Fruit fly (Drosophila melanogaster) whole organism, embryonic: Measurements from ENCODE around the gene waw.
A peak's percentile ranks its signal among the peaks of the same experiment; 100 is the strongest.

Source experiments
- CG10147 ChIP-seq: fragments of 200-800 bp; sonication (Bioruptor generic); optimal IDR thresholded peaks from 2 replicates; lab custom pipeline; 2019; ENCODE audit warnings: missing biosample characterization, mild to moderate bottlenecking, missing genetic modification characterization, moderate library complexity
- CG10543 ChIP-seq: fragments of 200-800 bp; sonication (Bioruptor generic); optimal IDR thresholded peaks from 3 replicates; lab custom pipeline; 2017; ENCODE audit warnings: missing biosample characterization, mild to moderate bottlenecking, missing genetic modification characterization, moderate library complexity
- CG10654 ChIP-seq: fragments of 200-800 bp; sonication (Bioruptor generic); optimal IDR thresholded peaks from 2 replicates; lab custom pipeline; 2016; ENCODE audit warnings: missing biosample characterization, missing genetic modification characterization
- CG12155 ChIP-seq: fragments of 200-800 bp; sonication (Bioruptor generic); optimal IDR thresholded peaks from 3 replicates; lab custom pipeline; 2016; ENCODE audit warnings: missing biosample characterization, missing genetic modification characterization
- CG13296 ChIP-seq: fragments of 200-800 bp; sonication (Bioruptor generic); optimal IDR thresholded peaks from 3 replicates; lab custom pipeline; 2018; ENCODE audit warnings: missing biosample characterization, mild to moderate bottlenecking, missing genetic modification characterization
- CG17361 ChIP-seq: fragments of 200-800 bp; sonication (Bioruptor generic); IDR thresholded peaks from 3 replicates; pipeline ENCODE4 v1.3.6; 2022; ENCODE audit warnings: missing biosample characterization, missing genetic modification characterization
- CG17568 ChIP-seq: fragments of 200-800 bp; sonication (Bioruptor generic); optimal IDR thresholded peaks from 2 replicates; lab custom pipeline; 2018; ENCODE audit warnings: missing biosample characterization, mild to moderate bottlenecking, missing genetic modification characterization, moderate library complexity
- CG2129 ChIP-seq: fragments of 200-800 bp; sonication (Bioruptor generic); IDR thresholded peaks from 2 replicates; pipeline ENCODE4 v1.3.6; 2022; ENCODE audit warnings: missing biosample characterization, missing genetic modification characterization; ENCODE audit not compliant: partially characterized antibody
- CG2202 ChIP-seq: fragments of 200-800 bp; sonication (Bioruptor generic); optimal IDR thresholded peaks from 2 replicates; lab custom pipeline; 2018; ENCODE audit warnings: missing biosample characterization, mild to moderate bottlenecking, missing genetic modification characterization
- CG32532 ChIP-seq: fragments of 200-800 bp; sonication (Bioruptor generic); IDR thresholded peaks from 2 replicates; pipeline ENCODE4 v1.3.6; 2022; ENCODE audit warnings: missing biosample characterization, missing genetic modification characterization
- CG3407 ChIP-seq: fragments of 200-800 bp; sonication (Bioruptor generic); optimal IDR thresholded peaks from 2 replicates; lab custom pipeline; 2018; ENCODE audit warnings: missing biosample characterization, mild to moderate bottlenecking, missing genetic modification characterization
- CG34376 ChIP-seq: fragments of 200-800 bp; sonication (Bioruptor generic); optimal IDR thresholded peaks from 2 replicates; lab custom pipeline; 2018; ENCODE audit warnings: missing biosample characterization, mild to moderate bottlenecking, missing genetic modification characterization
- CG4707 ChIP-seq: fragments of 200-800 bp; sonication (Bioruptor generic); optimal IDR thresholded peaks from 2 replicates; lab custom pipeline; 2018; ENCODE audit warnings: missing biosample characterization, mild to moderate bottlenecking, missing genetic modification characterization, moderate library complexity
- CG4854 ChIP-seq: fragments of 200-800 bp; sonication (Bioruptor generic); optimal IDR thresholded peaks from 2 replicates; lab custom pipeline; 2016; ENCODE audit warnings: missing biosample characterization, missing genetic modification characterization, inconsistent platforms
- CG5180 ChIP-seq: fragments of 200-800 bp; sonication (Bioruptor generic); optimal IDR thresholded peaks from 3 replicates; lab custom pipeline; 2017; ENCODE audit warnings: missing biosample characterization, missing genetic modification characterization, mild to moderate bottlenecking, moderate library complexity, missing genetic modification reagents
- CG6765 ChIP-seq: fragments of 200-800 bp; sonication (Bioruptor generic); optimal IDR thresholded peaks from 3 replicates; lab custom pipeline; 2017; ENCODE audit warnings: missing biosample characterization, mild to moderate bottlenecking, missing genetic modification characterization
- CG7271 ChIP-seq: fragments of 200-800 bp; sonication (Bioruptor generic); optimal IDR thresholded peaks from 2 replicates; lab custom pipeline; 2018; ENCODE audit warnings: missing biosample characterization, mild to moderate bottlenecking, missing genetic modification characterization, moderate library complexity
- CG7987 ChIP-seq: fragments of 200-800 bp; sonication (Bioruptor generic); optimal IDR thresholded peaks from 2 replicates; lab custom pipeline; 2018; ENCODE audit warnings: missing biosample characterization, mild to moderate bottlenecking, missing genetic modification characterization, moderate library complexity
- CG9727 ChIP-seq: fragments of 200-800 bp; sonication (Bioruptor generic); optimal IDR thresholded peaks from 3 replicates; lab custom pipeline; 2017; ENCODE audit warnings: missing biosample characterization, mild to moderate bottlenecking, missing genetic modification characterization
- CG9817 ChIP-seq: fragments of 200-800 bp; sonication (Bioruptor generic); optimal IDR thresholded peaks from 2 replicates; lab custom pipeline; 2018; ENCODE audit warnings: missing biosample characterization, mild to moderate bottlenecking, missing genetic modification characterization, moderate library complexity
- CG9876 ChIP-seq: fragments of 200-800 bp; sonication (Bioruptor generic); optimal IDR thresholded peaks from 2 replicates; lab custom pipeline; 2016; ENCODE audit warnings: missing biosample characterization, missing genetic modification characterization
- Chrac-16 ChIP-seq: fragments of 200-800 bp; sonication (Bioruptor generic); optimal IDR thresholded peaks from 3 replicates; lab custom pipeline; 2016; ENCODE audit warnings: missing biosample characterization, missing genetic modification characterization
- Dbx ChIP-seq: fragments of 200-800 bp; sonication (Bioruptor generic); IDR thresholded peaks from 3 replicates; pipeline ENCODE4 v1.3.6; 2022; ENCODE audit warnings: missing biosample characterization, missing genetic modification characterization
- Fer2 ChIP-seq: fragments of 200-800 bp; sonication (Bioruptor generic); optimal IDR thresholded peaks from 2 replicates; lab custom pipeline; 2018; ENCODE audit warnings: missing biosample characterization, mild to moderate bottlenecking, missing genetic modification characterization, moderate library complexity
- H2.0 ChIP-seq: fragments of 200-800 bp; sonication (Bioruptor generic); IDR thresholded peaks from 2 replicates; pipeline ENCODE4 v1.3.6; 2022; ENCODE audit warnings: missing biosample characterization, missing genetic modification characterization
- Hmr ChIP-seq: fragments of 200-800 bp; sonication (Bioruptor generic); optimal IDR thresholded peaks from 3 replicates; lab custom pipeline; 2017; ENCODE audit warnings: mild to moderate bottlenecking, missing biosample characterization, missing genetic modification reagents, missing genetic modification characterization
- NFAT ChIP-seq: fragments of 200-800 bp; sonication (Bioruptor generic); IDR thresholded peaks from 2 replicates; pipeline ENCODE4 v1.3.6; 2022; ENCODE audit warnings: missing biosample characterization, missing genetic modification characterization
- NK7.1 ChIP-seq: fragments of 200-800 bp; sonication (Bioruptor generic); optimal IDR thresholded peaks from 3 replicates; lab custom pipeline; 2016; ENCODE audit warnings: missing biosample characterization, missing genetic modification characterization
- NfI ChIP-seq: fragments of 200-800 bp; sonication (Bioruptor generic); optimal IDR thresholded peaks from 3 replicates; lab custom pipeline; 2018; ENCODE audit warnings: missing biosample characterization, mild to moderate bottlenecking, missing genetic modification characterization, moderate library complexity
- Sox100B ChIP-seq: fragments of 200-800 bp; sonication (Bioruptor generic); optimal IDR thresholded peaks from 3 replicates; lab custom pipeline; 2018; ENCODE audit warnings: missing biosample characterization, mild to moderate bottlenecking, missing genetic modification characterization
- az2 ChIP-seq: fragments of 200-800 bp; sonication (Bioruptor generic); optimal IDR thresholded peaks from 3 replicates; lab custom pipeline; 2016; ENCODE audit warnings: missing biosample characterization, missing genetic modification characterization
- dpn ChIP-seq, 2 experiments: fragments of 200-800 bp; sonication (Bioruptor generic); optimal IDR thresholded peaks; 3 replicates each; lab custom pipeline; 2016; ENCODE audit warnings: missing biosample characterization in 2 of 2, missing genetic modification characterization in 2 of 2
- en ChIP-seq: fragments of 200-800 bp; sonication (Bioruptor generic); optimal IDR thresholded peaks from 2 replicates; lab custom pipeline; 2016; ENCODE audit warnings: missing biosample characterization, missing genetic modification characterization
- fd3F ChIP-seq: fragments of 200-800 bp; sonication (Bioruptor generic); optimal IDR thresholded peaks from 2 replicates; lab custom pipeline; 2018; ENCODE audit warnings: missing biosample characterization, mild to moderate bottlenecking, missing genetic modification characterization, moderate library complexity
- fu2 ChIP-seq: fragments of 200-800 bp; sonication (Bioruptor generic); optimal IDR thresholded peaks from 2 replicates; lab custom pipeline; 2016; ENCODE audit warnings: missing biosample characterization, missing genetic modification characterization
- gce ChIP-seq: fragments of 200-800 bp; sonication (Bioruptor generic); IDR thresholded peaks from 3 replicates; pipeline ENCODE4 v1.3.6; 2022; ENCODE audit warnings: missing biosample characterization, missing genetic modification characterization
- gem ChIP-seq: fragments of 200-800 bp; sonication (Bioruptor generic); optimal IDR thresholded peaks from 2 replicates; lab custom pipeline; 2019; ENCODE audit warnings: missing biosample characterization, mild to moderate bottlenecking, missing genetic modification characterization, moderate library complexity
- gt ChIP-seq: fragments of 200-800 bp; sonication (Bioruptor generic); IDR thresholded peaks from 2 replicates; pipeline ENCODE4 v1.3.6; 2022; ENCODE audit warnings: missing biosample characterization, missing genetic modification characterization
- hbn ChIP-seq: fragments of 200-800 bp; sonication (Bioruptor generic); IDR thresholded peaks from 2 replicates; pipeline ENCODE4 v1.3.6; 2022; ENCODE audit warnings: missing biosample characterization, missing genetic modification characterization; ENCODE audit not compliant: partially characterized antibody
- klu ChIP-seq: fragments of 200-800 bp; sonication (Bioruptor generic); IDR thresholded peaks from 2 replicates; pipeline ENCODE4 v1.3.6; 2022; ENCODE audit warnings: missing biosample characterization, missing genetic modification characterization
- mld ChIP-seq: fragments of 200-800 bp; sonication (Bioruptor generic); IDR thresholded peaks from 3 replicates; pipeline ENCODE4 v1.3.6; 2022; ENCODE audit warnings: missing biosample characterization, missing genetic modification characterization; ENCODE audit not compliant: partially characterized antibody
- org-1 ChIP-seq: fragments of 200-800 bp; sonication (Bioruptor generic); optimal IDR thresholded peaks from 2 replicates; lab custom pipeline; 2017; ENCODE audit warnings: missing biosample characterization, missing genetic modification characterization
- otp ChIP-seq: fragments of 200-800 bp; sonication (Bioruptor generic); IDR thresholded peaks from 3 replicates; pipeline ENCODE4, ENCODE4 v1.3.6; 2022; ENCODE audit warnings: missing biosample characterization, missing genetic modification characterization
- phol ChIP-seq: fragments of 200-800 bp; sonication (Bioruptor generic); optimal IDR thresholded peaks from 3 replicates; lab custom pipeline; 2018; ENCODE audit warnings: missing biosample characterization, mild to moderate bottlenecking, missing genetic modification characterization, moderate library complexity
- pros ChIP-seq: fragments of 200-800 bp; sonication (Bioruptor generic); optimal IDR thresholded peaks from 3 replicates; lab custom pipeline; 2019; ENCODE audit warnings: missing biosample characterization, mild to moderate bottlenecking, missing genetic modification characterization, moderate library complexity
- pum ChIP-seq: fragments of 200-800 bp; sonication (Bioruptor generic); optimal IDR thresholded peaks from 2 replicates; lab custom pipeline; 2016; ENCODE audit warnings: missing biosample characterization, missing genetic modification characterization
- rib ChIP-seq: fragments of 200-800 bp; sonication (Bioruptor generic); IDR thresholded peaks from 2 replicates; pipeline ENCODE4 v1.3.6; 2022; ENCODE audit warnings: missing biosample characterization, missing genetic modification characterization
- ro ChIP-seq: fragments of 200-800 bp; sonication (Bioruptor generic); IDR thresholded peaks from 2 replicates; pipeline ENCODE4 v1.3.6; 2022; ENCODE audit warnings: missing biosample characterization, missing genetic modification characterization
- ssp ChIP-seq: fragments of 200-800 bp; sonication (Bioruptor generic); IDR thresholded peaks from 2 replicates; pipeline ENCODE4 v1.3.6; 2022; ENCODE audit warnings: missing biosample characterization, missing genetic modification characterization
- zfh2 ChIP-seq: fragments of 200-800 bp; sonication (Bioruptor generic); optimal IDR thresholded peaks from 2 replicates; lab custom pipeline; 2016; ENCODE audit warnings: missing biosample characterization, missing genetic modification characterization

The waw gene

dm6 chrX:21349800-21350309 is 13.0 kb upstream of the waw start, which contains the start of the genes peng and sol (continued):
- TF ChIP-seq CG9817 (tag; lab: Kevin White, UChicago) (peak; percentile 62), H2.0 (GFP tag; lab: Robert Waterston, UW) (peak; percentile 64), gce (GFP tag; lab: Robert Waterston, UW) (no peak), CG13296 (GFP tag; lab: Kevin White, UChicago) (peak; percentile 7), CG7987 (GFP tag; lab: Kevin White, UChicago) (peak; percentile 15), CG4854 (GFP tag; lab: Kevin White, UChicago) (peak; percentile 29), CG10654 (GFP tag; lab: Kevin White, UChicago) (peak; percentile 61), CG2129 (no peak), Chrac-16 (GFP tag; lab: Kevin White, UChicago) (peak; percentile 80), Sox100B (GFP tag; lab: Kevin White, UChicago) (no peak), NK7.1 (GFP tag; lab: Kevin White, UChicago) (peak; percentile 32), ssp (GFP tag; lab: Robert Waterston, UW) (peak; percentile 51; the same call in 1 of the 2 replicates), CG12155 (peak; percentile 80), CG4707 (GFP tag; lab: Kevin White, UChicago) (no peak), NfI (peak; percentile 69), klu (GFP tag; lab: Robert Waterston, UW) (peak; percentile 52), NFAT (GFP tag; lab: Robert Waterston, UW) (no peak), CG5180 (GFP tag; lab: Kevin White, UChicago) (no peak), rib (peak; percentile 42; the same call in 1 of the 2 replicates), phol (tag; lab: Kevin White, UChicago) (peak; percentile 77), CG17568 (GFP tag; lab: Kevin White, UChicago) (no peak), Dbx (GFP tag; lab: Robert Waterston, UW) (no peak), gem (tag; lab: Kevin White, UChicago) (peak; percentile 85), CG7271 (tag; lab: Kevin White, UChicago) (peak; percentile 12), CG9876 (GFP tag; lab: Kevin White, UChicago) (peak; percentile 45), Fer2 (tag; lab: Kevin White, UChicago) (peak; percentile 49), Hmr (peak; percentile 82), gt (GFP tag; lab: Robert Waterston, UW) (no peak; the same call in 1 of the 2 replicates), fu2 (GFP tag; lab: Kevin White, UChicago) (peak; percentile 65), CG34376 (GFP tag; lab: Kevin White, UChicago) (peak; percentile 47), CG3407 (GFP tag; lab: Kevin White, UChicago) (no peak), pros (GFP tag; lab: Kevin White, UChicago) (no peak), zfh2 (peak; percentile 78), CG32532 (GFP tag; lab: Robert Waterston, UW) (peak; percentile 62), mld (GFP tag; lab: Robert Waterston, UW) (no peak), CG9727 (GFP tag; lab: Kevin White, UChicago) (peak; percentile 84), fd3F (peak; percentile 44), en (GFP tag; lab: Kevin White, UChicago) (peak; percentile 38), CG6765 (GFP tag; lab: Kevin White, UChicago) (peak; percentile 19), hbn (no peak), otp (GFP tag; lab: Robert Waterston, UW) (no peak), org-1 (GFP tag; lab: Kevin White, UChicago) (peak; percentile 59), CG2202 (peak; percentile 34), pum (peak; percentile 78), dpn (GFP tag; optimal IDR thresholded peaks at IDR 0.05; lab: Kevin White, UChicago) (peak; percentile 69 to 81), CG10147 (GFP tag; lab: Kevin White, UChicago) (peak; percentile 72), CG17361 (GFP tag; lab: Robert Waterston, UW) (peak; percentile 84; the same call in 2 of the 3 replicates), CG10543 (GFP tag; lab: Kevin White, UChicago) (peak; percentile 38), ro (GFP tag; lab: Robert Waterston, UW) (no peak), az2 (GFP tag; lab: Kevin White, UChicago) (peak; percentile 74)
